Worm (Caenorhabditis elegans): ENCODE data around the gene eif-2Bdelta.

Gene eif-2Bdelta

DNA sequence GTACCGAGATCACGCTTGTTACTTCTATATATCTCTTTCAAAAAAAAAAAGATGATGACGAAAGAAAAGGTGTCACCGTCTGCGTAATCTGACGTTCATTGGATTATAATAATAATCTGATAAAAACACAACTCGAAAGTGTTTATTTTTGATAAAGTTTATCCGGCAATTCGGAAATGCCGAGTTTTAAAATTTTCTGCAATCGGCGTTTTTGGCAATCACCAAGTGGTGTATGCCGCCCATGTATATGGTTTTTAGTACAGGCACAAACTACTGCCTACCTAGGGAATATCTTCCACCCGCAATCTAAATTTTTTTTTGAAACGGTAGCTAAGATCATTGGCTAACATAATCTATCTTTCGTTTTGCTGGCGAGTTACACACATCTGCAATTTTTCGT is 39.7 kb upstream of the eif-2Bdelta start:
- no peak for TF ChIP-seq ama-1 (optimal IDR thresholded peaks at IDR 0.05)
- no peak for TF ChIP-seq ama-1 (GFP tag; optimal IDR thresholded peaks at IDR 0.05)
- TF ChIP-seq snpc-3.4 (tag; optimal IDR thresholded peaks at IDR 0.05), result no peak
- no peak for TF ChIP-seq ceh-79 (tag; optimal IDR thresholded peaks at IDR 0.05)
- TF ChIP-seq atf-7 (tag; optimal IDR thresholded peaks at IDR 0.05), result no peak
- no peak for TF ChIP-seq C17E4.6 (GFP tag; IDR thresholded peaks at IDR 0.05)
- TF ChIP-seq ztf-6 (GFP tag; IDR thresholded peaks at IDR 0.05), result no peak
- TF ChIP-seq rcor-1 (GFP tag; IDR thresholded peaks at IDR 0.05), result no peak
- TF ChIP-seq B0336.3 (GFP tag; IDR thresholded peaks at IDR 0.05), result no peak
- TF ChIP-seq hlh-12 (tag; optimal IDR thresholded peaks at IDR 0.05), result no peak

DNA sequence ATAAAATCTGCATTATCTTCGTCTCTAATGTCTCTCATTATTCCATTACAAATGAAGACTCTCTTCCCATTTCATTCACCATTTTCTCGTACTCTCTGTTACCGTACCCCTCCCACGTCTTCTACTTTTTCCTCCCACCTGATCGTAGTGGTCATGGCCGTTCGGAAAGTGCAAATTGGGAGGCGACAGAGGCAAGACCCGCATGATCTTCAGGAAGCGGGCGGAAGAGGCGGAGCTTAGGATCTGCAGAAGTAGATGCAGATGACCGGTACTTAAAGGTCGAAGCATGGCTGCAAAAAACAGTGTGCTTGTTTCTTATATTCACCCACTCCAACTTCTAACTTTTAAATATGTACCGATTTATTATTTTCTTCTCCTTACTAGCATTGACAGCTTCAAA is 35.8 kb upstream of the eif-2Bdelta start, which contains the start of gene nas-3:
Gene nas-3, plus strand, starts transcription at position 301 of the 400 bp plus-strand sequence.
- no peak for TF ChIP-seq attf-6 (GFP tag; IDR thresholded peaks at IDR 0.05)
- TF ChIP-seq F37B4.10 (GFP tag; IDR thresholded peaks at IDR 0.05), result no peak
- TF ChIP-seq unc-62 (GFP tag; optimal IDR thresholded peaks at IDR 0.05), result no peak
- TF ChIP-seq unc-130 (GFP tag; optimal IDR thresholded peaks at IDR 0.05), result no peak
- no peak for TF ChIP-seq ceh-27 (GFP tag; optimal IDR thresholded peaks at IDR 0.05)
- TF ChIP-seq F23B12.7 (tag; optimal IDR thresholded peaks at IDR 0.05; ENCODE audit: insufficient read depth), result no peak
- TF ChIP-seq B0336.3 (GFP tag; IDR thresholded peaks at IDR 0.05), result no peak
- TF ChIP-seq let-526 (GFP tag; IDR thresholded peaks at IDR 0.05), result no peak
- TF ChIP-seq hsf-1 (GFP tag; IDR thresholded peaks at IDR 0.05), result no peak
- TF ChIP-seq madf-6 (GFP tag; IDR thresholded peaks at IDR 0.05), result no peak
- no peak for TF ChIP-seq hrde-1 (tag; optimal IDR thresholded peaks at IDR 0.05; ENCODE audit: borderline replicate concordance)
- TF ChIP-seq K12H6.12 (tag; optimal IDR thresholded peaks at IDR 0.05), result no peak

DNA sequence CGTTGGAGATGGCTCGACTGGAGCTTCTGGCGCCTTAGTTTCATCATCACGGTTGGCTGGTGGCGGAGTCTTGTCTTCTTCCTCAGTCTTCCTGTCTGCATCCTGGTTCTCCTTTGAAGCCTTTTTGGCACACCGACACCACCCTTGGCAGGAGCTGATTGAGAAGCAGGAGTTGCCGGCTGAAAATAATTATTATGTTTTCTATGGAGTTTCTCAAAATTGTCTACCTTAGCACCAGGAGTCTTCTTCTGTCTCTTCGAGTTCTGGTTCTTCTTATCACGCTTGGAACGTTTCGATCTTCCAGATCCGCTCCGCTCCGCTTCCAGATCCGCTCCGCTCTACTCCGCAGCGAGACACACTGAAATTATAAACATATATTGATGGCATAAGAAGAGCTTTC is 33.1 kb upstream of the eif-2Bdelta start, which contains the start of gene K06A4.6:
Gene K06A4.6, minus strand, starts transcription at position 101 of the 400 bp plus-strand sequence.
- TF ChIP-seq zfh-2 (GFP tag; conservative IDR thresholded peaks at IDR 0.05) (peak; percentile 60), lsl-1 (GFP tag; optimal IDR thresholded peaks at IDR 0.05) (no peak), tlf-1 (GFP tag; optimal IDR thresholded peaks at IDR 0.05) (no peak), D2030.7 (GFP tag; IDR thresholded peaks at IDR 0.05) (no peak)

DNA sequence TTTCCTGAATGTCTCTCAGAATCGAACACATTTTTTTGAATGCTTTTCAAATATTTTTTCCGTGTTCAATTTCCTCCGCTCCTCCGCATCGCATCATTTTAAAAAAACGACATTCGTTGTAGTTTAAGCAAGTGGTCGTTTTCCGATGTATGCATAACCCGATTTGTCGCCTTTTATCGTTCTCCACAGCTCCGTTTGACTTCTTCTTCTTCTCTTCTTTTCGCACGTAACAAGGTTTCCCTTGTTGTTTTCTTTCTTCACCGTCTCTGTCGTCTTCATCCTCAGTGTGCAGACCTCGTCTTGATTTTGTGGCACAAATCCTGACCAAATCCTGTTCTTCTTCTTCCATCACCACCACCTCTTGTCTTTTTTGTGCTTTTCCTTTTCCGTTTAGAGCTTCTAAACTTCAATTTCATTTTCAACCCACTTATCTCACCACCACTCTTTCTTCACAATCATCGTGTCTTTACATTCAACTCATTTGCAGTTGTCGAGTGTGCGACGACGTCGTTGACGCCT is 29.8 kb upstream of the eif-2Bdelta start, which contains the start of gene K06A4.2:
Gene K06A4.2, plus strand, starts transcription at position 469 of the 519 bp plus-strand sequence.
- TF ChIP-seq repo-1 (tag; optimal IDR thresholded peaks at IDR 0.05) (no peak), F23B12.7 (tag; optimal IDR thresholded peaks at IDR 0.05; ENCODE audit: insufficient read depth) (no peak), pbrm-1 (GFP tag; IDR thresholded peaks at IDR 0.05) (no peak), hlh-12 (tag; optimal IDR thresholded peaks at IDR 0.05) (no peak), lir-1 (GFP tag; conservative IDR thresholded peaks at IDR 0.05) (no peak), nfya-2 (GFP tag; IDR thresholded peaks at IDR 0.05) (no peak), bed-2 (GFP tag; IDR thresholded peaks at IDR 0.05) (no peak), lin-54 (GFP tag; optimal IDR thresholded peaks at IDR 0.05) (no peak), unc-130 (GFP tag; optimal IDR thresholded peaks at IDR 0.05) (no peak), egl-18 (GFP tag; IDR thresholded peaks at IDR 0.05) (no peak), ztf-26 (tag; optimal IDR thresholded peaks at IDR 0.05) (no peak), Y53F4B.3 (GFP tag; IDR thresholded peaks at IDR 0.05) (no peak), F55B11.4 (tag; optimal IDR thresholded peaks at IDR 0.05; ENCODE audit: borderline replicate concordance, insufficient read depth) (no peak), F57A8.1 (GFP tag; optimal IDR thresholded peaks at IDR 0.05) (no peak), nfya-1 (tag; optimal IDR thresholded peaks at IDR 0.05; ENCODE audit: borderline replicate concordance, insufficient read depth) (no peak)
